Worm (Caenorhabditis elegans) whole organism, mixed stage, embryonic: ENCODE results near the gene sri-24.

Experiments
- nhr-12 ChIP-seq: fragments of 150-350 bp; optimal IDR thresholded peaks from 2 replicates; lab custom pipeline; 2014; ENCODE audit warnings: missing biosample characterization, missing genetic modification characterization
- unc-62 ChIP-seq: fragments of 150-350 bp; optimal IDR thresholded peaks from 2 replicates; lab custom pipeline; 2014; ENCODE audit warnings: missing biosample characterization, missing genetic modification reagents, missing genetic modification characterization

- TF ChIP-seq nhr-12 (tag; lab: Kevin White, UChicago) (no peak), unc-62 (GFP tag; lab: Kevin White, UChicago) (no peak)
Measured at ce11 chrV:15253529-15253928, 41.6 kb downstream of the sri-24 start, which contains the start of gene srbc-75.
